Worm (Caenorhabditis elegans): ENCODE measurements around the gene fbxa-90.

DNA sequence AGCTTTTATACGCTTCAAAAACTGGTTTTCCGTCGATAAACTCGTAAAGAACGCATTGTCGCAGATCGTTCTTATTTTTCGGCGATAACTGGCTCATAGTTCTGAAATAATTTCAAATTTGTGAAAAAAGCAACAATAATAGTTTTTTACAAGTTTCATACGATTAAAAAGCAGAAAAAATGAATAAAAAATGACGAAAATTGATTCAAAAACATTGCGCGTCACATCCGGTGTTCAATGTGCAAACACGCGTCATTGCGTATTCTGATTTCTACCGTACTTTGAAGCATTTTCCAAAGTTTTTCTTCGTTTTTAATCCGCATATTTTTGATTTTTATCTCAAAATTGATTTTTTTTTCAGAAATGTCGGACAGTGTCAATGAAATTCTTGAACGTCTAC is 48.2 kb upstream of the fbxa-90 start, which contains the start of the genes fbxa-206 and Y102A5C.2:
- TF ChIP-seq nhr-28 (tag; optimal IDR thresholded peaks at IDR 0.05) (no peak), fos-1 (tag; optimal IDR thresholded peaks at IDR 0.05) (no peak), nhr-25 (tag; optimal IDR thresholded peaks at IDR 0.05) (no peak), unc-39 (tag; optimal IDR thresholded peaks at IDR 0.05) (no peak), R02D3.7 (tag; optimal IDR thresholded peaks at IDR 0.05) (no peak), hmg-11 (tag; optimal IDR thresholded peaks at IDR 0.05) (no peak), nhr-77 (tag; optimal IDR thresholded peaks at IDR 0.05) (no peak), snpc-4 (tag; optimal IDR thresholded peaks at IDR 0.05) (no peak), unc-62 (GFP tag; optimal IDR thresholded peaks at IDR 0.05) (no peak), ama-1 (optimal IDR thresholded peaks at IDR 0.05) (no peak)
